Worm (Caenorhabditis elegans): Measurements from ENCODE around the gene Y51A2A.12.

DNA sequence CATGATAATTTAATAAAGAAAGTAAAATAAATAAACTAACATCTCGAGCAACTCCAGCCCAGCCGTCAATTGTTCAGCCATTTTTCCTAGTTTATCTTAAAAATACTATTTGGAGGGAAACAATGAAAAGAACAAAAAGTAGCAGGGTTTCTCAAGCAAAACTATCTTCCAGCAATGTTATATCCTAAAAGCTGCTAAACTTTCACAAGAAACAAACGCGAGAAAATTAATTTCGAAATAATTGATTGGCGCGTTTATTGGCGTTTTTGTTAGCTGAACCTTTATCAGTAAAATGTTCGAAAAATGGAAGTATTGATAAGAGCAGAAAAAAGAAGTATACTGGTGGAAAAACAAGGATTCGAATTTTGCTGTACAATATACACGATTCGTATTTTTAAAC lies 30.8 kb downstream of the Y51A2A.12 start, which contains the start of gene B0462.5:
- no peak for TF ChIP-seq nhr-12 (tag; optimal IDR thresholded peaks at IDR 0.05)
- no peak for TF ChIP-seq dmd-4 (tag; optimal IDR thresholded peaks at IDR 0.05)
- TF ChIP-seq ztf-4 (tag; optimal IDR thresholded peaks at IDR 0.05) = no peak
- TF ChIP-seq lin-39 (tag; optimal IDR thresholded peaks at IDR 0.05) = no peak
- TF ChIP-seq skn-1 (tag; optimal IDR thresholded peaks at IDR 0.05) = no peak
- no peak for TF ChIP-seq ztf-11 (tag; optimal IDR thresholded peaks at IDR 0.05)
- no peak for TF ChIP-seq nhr-129 (tag; optimal IDR thresholded peaks at IDR 0.05)
- TF ChIP-seq F13H6.1 (tag; optimal IDR thresholded peaks at IDR 0.05) = no peak
- no peak for TF ChIP-seq nhr-10 (tag; optimal IDR thresholded peaks at IDR 0.05)
- TF ChIP-seq ama-1 (optimal IDR thresholded peaks at IDR 0.05) = no peak
- TF ChIP-seq ZK546.5 (tag; optimal IDR thresholded peaks at IDR 0.05) = no peak
- TF ChIP-seq lsy-2 (tag; optimal IDR thresholded peaks at IDR 0.05) = no peak
- no peak for TF ChIP-seq unc-39 (tag; optimal IDR thresholded peaks at IDR 0.05)
- TF ChIP-seq ceh-16 (tag; optimal IDR thresholded peaks at IDR 0.05) = no peak

Measured in whole organism, L2 larva.